Worm (Caenorhabditis elegans) whole organism, L3 larva: ENCODE data around the gene lmp-1.

ENCODE experiments used
- egl-27 ChIP-seq: sonication (generic microtip); optimal IDR thresholded peaks from 4 replicates; lab custom pipeline; 2017; ENCODE audit warnings: missing biosample characterization, missing genetic modification reagents, missing genetic modification characterization
- elt-3 ChIP-seq, 3 experiments: fragments of 150-350 bp in 1 of 3; sonication (generic microtip) in 2 of 3; optimal IDR thresholded peaks; 2 replicates in 2 of 3; 4 replicates in 1 of 3; lab custom pipeline; 2014 to 2017; ENCODE audit warnings: missing biosample characterization in 3 of 3, missing genetic modification characterization in 3 of 3
- eor-1 ChIP-seq, 2 experiments: fragments of 150-350 bp; optimal IDR thresholded peaks; 2 replicates each; lab custom pipeline; 2014 to 2018; ENCODE audit warnings: missing biosample characterization in 2 of 2, missing genetic modification characterization in 2 of 2
- lsy-12 ChIP-seq: sonication (generic microtip); optimal IDR thresholded peaks from 2 replicates; lab custom pipeline; 2016; ENCODE audit warnings: mild to moderate bottlenecking, missing genetic modification characterization, missing compliant biosample characterization
- nhr-23 ChIP-seq: fragments of 150-350 bp; optimal IDR thresholded peaks from 2 replicates; lab custom pipeline; 2014; ENCODE audit warnings: missing biosample characterization, missing genetic modification reagents, missing genetic modification characterization
- ztf-4 ChIP-seq: fragments of 150-350 bp; optimal IDR thresholded peaks from 2 replicates; lab custom pipeline; 2014; ENCODE audit warnings: missing biosample characterization, missing genetic modification characterization

lmp-1 gene

DNA sequence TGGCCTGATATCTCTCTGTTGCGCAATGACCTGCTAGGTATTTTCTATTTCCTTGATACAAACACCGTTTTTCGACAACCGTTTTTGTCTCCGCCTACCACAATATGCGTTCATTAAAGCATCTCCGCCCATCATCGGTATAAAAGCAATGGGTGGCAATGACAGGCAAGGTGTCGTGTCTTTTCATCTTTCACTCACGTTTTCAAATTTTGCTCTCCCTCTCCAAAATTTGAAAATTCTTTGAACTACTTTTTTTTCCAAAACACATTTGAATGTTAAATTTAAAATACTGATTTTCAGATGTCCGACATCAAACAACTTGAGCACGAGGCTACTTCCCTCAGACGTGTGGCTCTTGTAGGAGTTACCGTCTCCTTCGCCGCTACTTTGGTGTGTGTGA lies 48.6 kb downstream of the lmp-1 start, which contains the start of gene col-169:
Gene col-169, plus strand, starts transcription at position 301 of the 400 bp plus-strand sequence.
- TF ChIP-seq elt-3 (tag; optimal IDR thresholded peaks at IDR 0.05; lab: Kevin White, UChicago) (peak in 1 of 3 experiments; percentile 24), nhr-23 (tag; lab: Kevin White, UChicago) (no peak), egl-27 (tag; lab: Kevin White, UChicago) (no peak), lsy-12 (no peak), eor-1 (tag; optimal IDR thresholded peaks at IDR 0.05; lab: Kevin White, UChicago) (no peak), ztf-4 (tag; lab: Kevin White, UChicago) (no peak)
